Worm (Caenorhabditis elegans) whole organism, early embryonic: ENCODE data around the gene sysm-1.

Source experiments
- B0310.2 ChIP-seq: sonication (generic microtip); optimal IDR thresholded peaks from 2 replicates; lab custom pipeline; 2016; ENCODE audit warnings: mild to moderate bottlenecking, missing genetic modification characterization, missing compliant biosample characterization
- F13C5.2 ChIP-seq: sonication (generic microtip); optimal IDR thresholded peaks from 2 replicates; lab custom pipeline; 2017; ENCODE audit warnings: mild to moderate bottlenecking, missing genetic modification characterization, inconsistent platforms, missing compliant biosample characterization
- aly-1 ChIP-seq: sonication (generic microtip); optimal IDR thresholded peaks from 2 replicates; lab custom pipeline; 2016; ENCODE audit warnings: missing genetic modification characterization, missing compliant biosample characterization
- ama-1 ChIP-seq: fragments of 150-350 bp; optimal IDR thresholded peaks from 2 replicates; lab custom pipeline; 2014
- ceh-13 ChIP-seq: fragments of 200-800 bp; sonication (Bioruptor generic); optimal IDR thresholded peaks from 2 replicates; lab custom pipeline; 2018; ENCODE audit warnings: mild to moderate bottlenecking, missing genetic modification characterization, missing compliant biosample characterization
- ceh-36 ChIP-seq: sonication (generic microtip); optimal IDR thresholded peaks from 2 replicates; lab custom pipeline; 2016; ENCODE audit warnings: missing genetic modification characterization, inconsistent platforms, missing compliant biosample characterization
- ets-7 ChIP-seq: sonication (generic microtip); optimal IDR thresholded peaks from 2 replicates; lab custom pipeline; 2016; ENCODE audit warnings: missing genotype, missing genetic modification characterization, missing compliant biosample characterization
- flt-1 ChIP-seq: fragments of 200-800 bp; sonication (Bioruptor generic); IDR thresholded peaks from 2 replicates; pipeline ENCODE4 v1.3.6; 2022; ENCODE audit warnings: missing genetic modification characterization, missing compliant biosample characterization
- hmbx-1 ChIP-seq: sonication (generic microtip); optimal IDR thresholded peaks from 2 replicates; lab custom pipeline; 2016; ENCODE audit warnings: mild to moderate bottlenecking, missing genetic modification characterization, missing compliant biosample characterization
- hmg-4 ChIP-seq: fragments of 200-800 bp; sonication (Bioruptor generic); optimal IDR thresholded peaks from 2 replicates; lab custom pipeline; 2018; ENCODE audit warnings: mild to moderate bottlenecking, missing genetic modification characterization, missing compliant biosample characterization
- hnd-1 ChIP-seq: sonication (generic microtip); optimal IDR thresholded peaks from 2 replicates; lab custom pipeline; 2016; ENCODE audit warnings: missing genetic modification characterization, missing compliant biosample characterization
- pes-1 ChIP-seq: fragments of 200-800 bp; sonication (Bioruptor generic); IDR thresholded peaks from 2 replicates; pipeline ENCODE4 v1.3.6; 2022; ENCODE audit warnings: missing genetic modification reagents, missing genetic modification characterization, missing compliant biosample characterization
- scrt-1 ChIP-seq: fragments of 200-800 bp; sonication (Bioruptor generic); IDR thresholded peaks from 2 replicates; pipeline ENCODE4 v1.3.6; 2022; ENCODE audit warnings: missing genetic modification characterization, missing compliant biosample characterization
- sea-1 ChIP-seq: fragments of 200-800 bp; sonication (Bioruptor generic); conservative IDR thresholded peaks from 2 replicates; pipeline ENCODE4 v1.3.6; 2022; ENCODE audit warnings: missing genetic modification characterization, missing compliant biosample characterization
- tbx-11 ChIP-seq: fragments of 200-800 bp; sonication (Bioruptor generic); IDR thresholded peaks from 2 replicates; pipeline ENCODE4 v1.3.6; 2022; ENCODE audit warnings: missing genetic modification characterization, missing compliant biosample characterization
- tbx-37 ChIP-seq: fragments of 200-800 bp; sonication (Bioruptor generic); conservative IDR thresholded peaks from 2 replicates; pipeline ENCODE4 v1.3.6; 2022; ENCODE audit warnings: missing genetic modification reagents, missing genetic modification characterization, missing compliant biosample characterization
- tra-4 ChIP-seq: sonication (generic microtip); optimal IDR thresholded peaks from 2 replicates; lab custom pipeline; 2017; ENCODE audit warnings: missing genetic modification characterization, missing compliant biosample characterization

The sysm-1 gene

ce11 chrII:9120813-9121554 is 38.0 kb upstream of the sysm-1 start:
- no peak for TF ChIP-seq pes-1 (GFP tag; lab: Robert Waterston, UW)

DNA sequence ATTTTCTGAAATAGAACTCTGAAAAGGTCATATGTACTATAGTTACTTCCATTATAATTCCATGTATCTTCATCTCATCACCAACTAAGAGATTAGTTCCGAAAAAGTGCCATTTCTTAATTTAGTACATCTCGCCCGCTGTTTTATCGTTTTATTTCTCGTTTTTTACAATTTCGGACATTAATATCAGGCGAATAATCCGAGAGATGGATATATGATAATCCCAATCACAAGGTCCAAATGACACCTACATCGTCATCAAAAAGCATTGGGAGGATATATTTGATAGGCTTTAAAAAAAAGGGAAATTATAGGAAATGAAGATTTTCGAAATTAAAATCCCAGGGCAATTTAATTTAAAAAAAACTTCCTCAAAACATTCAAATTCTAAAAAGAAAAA is 37.3 kb upstream of the sysm-1 start:
- TF ChIP-seq flt-1 (GFP tag; lab: Robert Waterston, UW) (no peak), ceh-13 (GFP tag; lab: Kevin White, UChicago) (no peak), sea-1 (GFP tag; lab: Robert Waterston, UW) (no peak), ceh-36 (tag; lab: Kevin White, UChicago) (no peak), F13C5.2 (tag; lab: Kevin White, UChicago) (no peak), tbx-37 (no peak), ets-7 (tag; lab: Kevin White, UChicago) (no peak), B0310.2 (tag; lab: Kevin White, UChicago) (no peak), hmbx-1 (no peak), scrt-1 (no peak), tra-4 (tag; lab: Kevin White, UChicago) (no peak), hnd-1 (tag; lab: Kevin White, UChicago) (no peak), pes-1 (GFP tag; lab: Robert Waterston, UW) (no peak)

DNA sequence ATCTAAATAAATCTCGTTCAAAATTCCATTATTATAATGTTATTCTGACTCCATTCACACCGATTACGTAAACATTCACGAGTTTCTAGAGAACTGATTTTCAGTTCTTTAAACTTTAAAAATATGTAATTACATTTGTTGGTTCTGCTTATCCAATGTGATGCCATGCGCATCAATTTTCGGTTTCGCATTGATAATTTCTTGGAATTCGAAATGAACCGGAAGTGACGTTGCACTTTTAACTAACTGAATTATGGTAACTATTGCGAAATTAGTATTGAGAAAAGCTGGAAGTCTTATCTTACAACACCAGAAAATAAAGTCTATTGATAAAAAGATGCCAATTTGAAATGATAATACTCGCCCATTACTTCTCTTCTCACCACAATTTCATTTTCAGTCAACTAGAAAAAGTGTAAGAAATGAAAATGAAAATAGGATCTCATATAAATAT is 34.8 kb upstream of the sysm-1 start:
- no peak for TF ChIP-seq ets-7 (tag; lab: Kevin White, UChicago)
- no peak for TF ChIP-seq ceh-13 (GFP tag; lab: Kevin White, UChicago)
- no peak for TF ChIP-seq F13C5.2 (tag; lab: Kevin White, UChicago)
- no peak for TF ChIP-seq hnd-1 (tag; lab: Kevin White, UChicago)
- no peak for TF ChIP-seq pes-1 (GFP tag; lab: Robert Waterston, UW)
- no peak for TF ChIP-seq tra-4 (tag; lab: Kevin White, UChicago)
- TF ChIP-seq B0310.2 (tag; lab: Kevin White, UChicago) = no peak
- no peak for TF ChIP-seq hmbx-1
- TF ChIP-seq tbx-37 = no peak
- no peak for TF ChIP-seq sea-1 (GFP tag; lab: Robert Waterston, UW)
- no peak for TF ChIP-seq tbx-11
- no peak for TF ChIP-seq flt-1 (GFP tag; lab: Robert Waterston, UW)
- TF ChIP-seq ama-1 = no peak
- TF ChIP-seq hmg-4 (GFP tag; lab: Kevin White, UChicago) = no peak
- TF ChIP-seq scrt-1 = no peak
- no peak for TF ChIP-seq ceh-36 (tag; lab: Kevin White, UChicago)
- no peak for TF ChIP-seq aly-1 (tag; lab: Kevin White, UChicago)

DNA sequence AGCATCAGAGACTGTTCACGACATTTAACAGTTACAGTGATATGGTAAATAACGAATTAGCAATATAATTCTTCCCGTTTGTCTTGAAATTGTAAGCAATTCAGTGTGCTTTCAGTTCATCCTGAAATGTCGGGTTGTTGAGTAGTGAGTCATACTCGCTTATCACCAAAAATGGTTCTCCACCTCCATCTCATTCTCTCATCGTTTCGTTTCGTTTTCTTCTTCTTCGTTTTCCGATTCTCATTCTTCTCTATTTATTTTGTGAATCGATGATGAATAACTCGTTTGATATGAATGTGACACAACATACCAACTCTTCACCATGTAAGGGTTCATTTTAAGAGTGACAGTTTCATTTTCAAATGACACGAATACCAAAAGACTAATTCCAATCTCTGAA is 33.4 kb upstream of the sysm-1 start:
- no peak for TF ChIP-seq hnd-1 (tag; lab: Kevin White, UChicago)
- no peak for TF ChIP-seq B0310.2 (tag; lab: Kevin White, UChicago)
- no peak for TF ChIP-seq ceh-36 (tag; lab: Kevin White, UChicago)
- TF ChIP-seq tra-4 (tag; lab: Kevin White, UChicago) = no peak
- TF ChIP-seq ets-7 (tag; lab: Kevin White, UChicago) = no peak
- no peak for TF ChIP-seq tbx-11
- TF ChIP-seq aly-1 (tag; lab: Kevin White, UChicago) = no peak
- TF ChIP-seq scrt-1 = no peak
- TF ChIP-seq tbx-37 = no peak
- TF ChIP-seq ama-1 = no peak
- no peak for TF ChIP-seq ceh-13 (GFP tag; lab: Kevin White, UChicago)
- TF ChIP-seq flt-1 (GFP tag; lab: Robert Waterston, UW) = no peak
- TF ChIP-seq pes-1 (GFP tag; lab: Robert Waterston, UW) = no peak
- TF ChIP-seq hmbx-1 = no peak
- no peak for TF ChIP-seq sea-1 (GFP tag; lab: Robert Waterston, UW)
- no peak for TF ChIP-seq F13C5.2 (tag; lab: Kevin White, UChicago)
- TF ChIP-seq hmg-4 (GFP tag; lab: Kevin White, UChicago) = no peak

ce11 chrII:9115644-9116043 is 32.7 kb upstream of the sysm-1 start:
- no peak for TF ChIP-seq scrt-1
- TF ChIP-seq hnd-1 (tag; lab: Kevin White, UChicago) = no peak
- TF ChIP-seq flt-1 (GFP tag; lab: Robert Waterston, UW) = no peak

- TF ChIP-seq tbx-37 = no peak
- TF ChIP-seq tra-4 (tag; lab: Kevin White, UChicago) = no peak
- TF ChIP-seq ceh-13 (GFP tag; lab: Kevin White, UChicago) = no peak
- no peak for TF ChIP-seq flt-1 (GFP tag; lab: Robert Waterston, UW)
- TF ChIP-seq hmg-4 (GFP tag; lab: Kevin White, UChicago) = no peak
- TF ChIP-seq sea-1 (GFP tag; lab: Robert Waterston, UW) = no peak
- no peak for TF ChIP-seq hnd-1 (tag; lab: Kevin White, UChicago)
- TF ChIP-seq ceh-36 (tag; lab: Kevin White, UChicago) = no peak
- no peak for TF ChIP-seq ama-1
- no peak for TF ChIP-seq ets-7 (tag; lab: Kevin White, UChicago)
- no peak for TF ChIP-seq aly-1 (tag; lab: Kevin White, UChicago)
Measured at ce11 chrII:9114972-9115371, 32.0 kb upstream of the sysm-1 start.

ce11 chrII:9113759-9114158 is 30.8 kb upstream of the sysm-1 start:
- TF ChIP-seq ceh-36 (tag; lab: Kevin White, UChicago) (no peak), hmbx-1 (no peak), ceh-13 (GFP tag; lab: Kevin White, UChicago) (no peak), B0310.2 (tag; lab: Kevin White, UChicago) (no peak), sea-1 (GFP tag; lab: Robert Waterston, UW) (no peak), tbx-37 (no peak), tra-4 (tag; lab: Kevin White, UChicago) (no peak), scrt-1 (no peak), hmg-4 (GFP tag; lab: Kevin White, UChicago) (no peak), ama-1 (no peak), ets-7 (tag; lab: Kevin White, UChicago) (no peak), F13C5.2 (tag; lab: Kevin White, UChicago) (no peak), flt-1 (GFP tag; lab: Robert Waterston, UW) (no peak), aly-1 (tag; lab: Kevin White, UChicago) (no peak), tbx-11 (no peak)
